Fruit fly (Drosophila melanogaster) whole organism: ENCODE data around the gene ND-B16.6.

Experiments used
- CG8478 ChIP-seq: fragments of >200 bp; optimal IDR thresholded peaks from 2 replicates; lab custom pipeline; 2018; ENCODE audit warnings: inconsistent platforms
- EcR ChIP-seq, 2 experiments: fragments of >200 bp; optimal IDR thresholded peaks; 2 replicates each; lab custom pipeline; 2017; ENCODE audit warnings: missing biosample characterization in 2 of 2, missing genetic modification characterization in 2 of 2, missing genetic modification reagents in 2 of 2
- psq ChIP-seq: fragments of >200 bp; optimal IDR thresholded peaks from 2 replicates; lab custom pipeline; 2017
- usp ChIP-seq: fragments of >200 bp; optimal IDR thresholded peaks from 2 replicates; lab custom pipeline; 2017; ENCODE audit warnings: missing biosample characterization, missing genetic modification characterization, mixed read lengths

- TF ChIP-seq EcR (GFP tag; optimal IDR thresholded peaks at IDR 0.05; lab: Kevin White, UChicago) = no peak
- no peak for TF ChIP-seq CG8478 (lab: Kevin White, UChicago)
- no peak for TF ChIP-seq usp (GFP tag; lab: Kevin White, UChicago)
- no peak for TF ChIP-seq psq (lab: Kevin White, UChicago)
Observed at dm6 chrX:6355090-6355679, 5.0 kb upstream of the ND-B16.6 start.
